Worm (Caenorhabditis elegans): ENCODE measurements around the gene F26G1.3.

Gene F26G1.3

ce11 chrII:4773891-4774432 lies 15.4 kb downstream of the F26G1.3 start, which contains the start of the genes F26G1.9 and F26G1.10:
Gene F26G1.9, minus strand, starts transcription at chrII:4773991.
Gene F26G1.10, plus strand, starts transcription at chrII:4774382.
- TF ChIP-seq B0310.2 (tag; optimal IDR thresholded peaks at IDR 0.05): no peak
- no peak for TF ChIP-seq F13C5.2 (tag; optimal IDR thresholded peaks at IDR 0.05)
- TF ChIP-seq aly-1 (tag; optimal IDR thresholded peaks at IDR 0.05): no peak
- no peak for TF ChIP-seq hmg-4 (GFP tag; optimal IDR thresholded peaks at IDR 0.05)
- no peak for TF ChIP-seq tbx-11 (GFP tag; IDR thresholded peaks at IDR 0.05)
- TF ChIP-seq flt-1 (GFP tag; IDR thresholded peaks at IDR 0.05): no peak
- TF ChIP-seq ama-1 (optimal IDR thresholded peaks at IDR 0.05): no peak
- TF ChIP-seq tbx-37 (GFP tag; conservative IDR thresholded peaks at IDR 0.05): no peak
- TF ChIP-seq hnd-1 (tag; optimal IDR thresholded peaks at IDR 0.05): no peak
- TF ChIP-seq pes-1 (GFP tag; IDR thresholded peaks at IDR 0.05): no peak
- no peak for TF ChIP-seq scrt-1 (GFP tag; IDR thresholded peaks at IDR 0.05)
- TF ChIP-seq ceh-13 (GFP tag; optimal IDR thresholded peaks at IDR 0.05): no peak
- no peak for TF ChIP-seq hmbx-1 (tag; optimal IDR thresholded peaks at IDR 0.05)
- no peak for TF ChIP-seq ceh-36 (tag; optimal IDR thresholded peaks at IDR 0.05)
- TF ChIP-seq tra-4 (tag; optimal IDR thresholded peaks at IDR 0.05): no peak
- TF ChIP-seq sea-1 (GFP tag; conservative IDR thresholded peaks at IDR 0.05): no peak
- TF ChIP-seq ets-7 (tag; optimal IDR thresholded peaks at IDR 0.05): no peak

DNA sequence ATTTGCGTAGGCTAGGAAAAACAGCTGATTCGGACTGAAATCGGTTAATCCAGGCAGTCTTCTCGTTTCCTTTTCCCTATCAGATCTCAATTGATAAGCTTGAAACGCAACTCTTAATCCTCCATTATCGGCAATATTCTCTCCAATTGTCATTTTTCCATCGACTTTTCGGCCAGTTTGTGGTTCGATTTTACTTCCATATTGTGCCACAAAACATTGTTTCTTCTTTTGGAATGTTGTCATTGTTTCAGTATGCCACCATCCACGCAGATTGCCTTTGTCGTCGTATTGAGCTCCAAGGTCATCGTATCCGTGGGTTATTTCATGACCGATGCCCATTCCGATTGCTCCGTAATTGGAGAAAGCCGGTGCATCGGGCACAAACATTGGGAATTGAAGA lies 17.2 kb downstream of the F26G1.3 start:
- TF ChIP-seq scrt-1 (GFP tag; IDR thresholded peaks at IDR 0.05): no peak
- TF ChIP-seq B0310.2 (tag; optimal IDR thresholded peaks at IDR 0.05): no peak
- TF ChIP-seq pes-1 (GFP tag; IDR thresholded peaks at IDR 0.05): no peak
- no peak for TF ChIP-seq F13C5.2 (tag; optimal IDR thresholded peaks at IDR 0.05)

DNA sequence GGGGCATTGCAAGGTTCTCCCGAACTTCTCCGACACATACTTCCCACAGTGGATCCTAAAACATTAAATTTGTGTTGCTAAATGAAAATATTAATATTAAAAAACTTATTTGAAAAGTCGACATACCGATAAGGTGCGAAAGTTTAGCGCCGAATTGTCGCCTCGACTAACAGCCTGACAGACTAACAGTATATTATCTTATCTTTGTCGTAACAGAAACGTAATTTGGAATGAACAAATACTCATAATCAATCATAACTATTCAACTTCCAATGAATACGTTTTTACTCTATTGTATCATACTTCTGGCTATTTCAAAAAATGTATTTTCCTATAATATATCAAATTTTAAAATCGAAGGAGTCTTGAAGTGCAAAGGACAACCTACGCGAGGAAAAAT lies 18.4 kb downstream of the F26G1.3 start, which contains the start of gene F26G1.11:
F26G1.11 (plus strand) TSS at position 205 of the 400 bp plus-strand sequence.
- TF ChIP-seq ceh-13 (GFP tag; optimal IDR thresholded peaks at IDR 0.05) (no peak), tra-4 (tag; optimal IDR thresholded peaks at IDR 0.05) (no peak), F13C5.2 (tag; optimal IDR thresholded peaks at IDR 0.05) (no peak), hmg-4 (GFP tag; optimal IDR thresholded peaks at IDR 0.05) (no peak), hnd-1 (tag; optimal IDR thresholded peaks at IDR 0.05) (no peak), flt-1 (GFP tag; IDR thresholded peaks at IDR 0.05) (no peak), tbx-37 (GFP tag; conservative IDR thresholded peaks at IDR 0.05) (no peak), tbx-11 (GFP tag; IDR thresholded peaks at IDR 0.05) (no peak), hmbx-1 (tag; optimal IDR thresholded peaks at IDR 0.05) (no peak), ets-7 (tag; optimal IDR thresholded peaks at IDR 0.05) (no peak), scrt-1 (GFP tag; IDR thresholded peaks at IDR 0.05) (no peak), aly-1 (tag; optimal IDR thresholded peaks at IDR 0.05) (no peak), ama-1 (optimal IDR thresholded peaks at IDR 0.05) (no peak), ceh-36 (tag; optimal IDR thresholded peaks at IDR 0.05) (no peak), sea-1 (GFP tag; conservative IDR thresholded peaks at IDR 0.05) (no peak), pes-1 (GFP tag; IDR thresholded peaks at IDR 0.05) (no peak), B0310.2 (tag; optimal IDR thresholded peaks at IDR 0.05) (no peak)

DNA sequence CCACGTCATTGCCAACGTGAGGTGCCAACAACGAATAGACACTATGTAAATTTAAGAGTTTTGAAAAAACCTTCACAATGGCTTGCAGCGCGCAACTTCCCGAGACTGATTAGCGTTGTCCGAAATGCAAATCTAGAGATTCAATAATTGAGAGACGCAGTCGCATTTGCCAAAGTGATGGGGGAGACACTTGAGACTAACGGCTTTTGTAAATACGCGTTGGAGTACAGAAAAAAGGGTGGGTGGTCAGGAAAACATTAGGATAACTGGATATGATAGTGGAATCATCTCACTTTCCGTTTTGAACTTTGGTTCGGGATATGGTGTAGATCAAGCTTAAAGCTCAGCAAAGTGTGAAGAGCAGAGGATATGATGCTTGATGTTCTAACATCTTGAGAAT lies 21.2 kb downstream of the F26G1.3 start:
- no peak for TF ChIP-seq B0310.2 (tag; optimal IDR thresholded peaks at IDR 0.05)
- TF ChIP-seq ceh-13 (GFP tag; optimal IDR thresholded peaks at IDR 0.05): no peak
- TF ChIP-seq ets-7 (tag; optimal IDR thresholded peaks at IDR 0.05): no peak
- no peak for TF ChIP-seq scrt-1 (GFP tag; IDR thresholded peaks at IDR 0.05)
- TF ChIP-seq pes-1 (GFP tag; IDR thresholded peaks at IDR 0.05): no peak
- no peak for TF ChIP-seq tra-4 (tag; optimal IDR thresholded peaks at IDR 0.05)
- TF ChIP-seq ceh-36 (tag; optimal IDR thresholded peaks at IDR 0.05): no peak
- TF ChIP-seq sea-1 (GFP tag; conservative IDR thresholded peaks at IDR 0.05): no peak
- no peak for TF ChIP-seq tbx-11 (GFP tag; IDR thresholded peaks at IDR 0.05)
- no peak for TF ChIP-seq tbx-37 (GFP tag; conservative IDR thresholded peaks at IDR 0.05)
- TF ChIP-seq hmbx-1 (tag; optimal IDR thresholded peaks at IDR 0.05): no peak
- TF ChIP-seq flt-1 (GFP tag; IDR thresholded peaks at IDR 0.05): no peak
- TF ChIP-seq ama-1 (optimal IDR thresholded peaks at IDR 0.05): no peak
- no peak for TF ChIP-seq aly-1 (tag; optimal IDR thresholded peaks at IDR 0.05)
- TF ChIP-seq hnd-1 (tag; optimal IDR thresholded peaks at IDR 0.05): no peak
- TF ChIP-seq F13C5.2 (tag; optimal IDR thresholded peaks at IDR 0.05): no peak
- no peak for TF ChIP-seq hmg-4 (GFP tag; optimal IDR thresholded peaks at IDR 0.05)

ce11 chrII:4784436-4784835 lies 25.9 kb downstream of the F26G1.3 start, which contains the start of gene nep-12:
Gene nep-12, minus strand, starts transcription at chrII:4784536.
- TF ChIP-seq B0310.2 (tag; optimal IDR thresholded peaks at IDR 0.05) (no peak), flt-1 (GFP tag; IDR thresholded peaks at IDR 0.05) (no peak), hmbx-1 (tag; optimal IDR thresholded peaks at IDR 0.05) (no peak), aly-1 (tag; optimal IDR thresholded peaks at IDR 0.05) (no peak), scrt-1 (GFP tag; IDR thresholded peaks at IDR 0.05) (no peak), tra-4 (tag; optimal IDR thresholded peaks at IDR 0.05) (no peak)

DNA sequence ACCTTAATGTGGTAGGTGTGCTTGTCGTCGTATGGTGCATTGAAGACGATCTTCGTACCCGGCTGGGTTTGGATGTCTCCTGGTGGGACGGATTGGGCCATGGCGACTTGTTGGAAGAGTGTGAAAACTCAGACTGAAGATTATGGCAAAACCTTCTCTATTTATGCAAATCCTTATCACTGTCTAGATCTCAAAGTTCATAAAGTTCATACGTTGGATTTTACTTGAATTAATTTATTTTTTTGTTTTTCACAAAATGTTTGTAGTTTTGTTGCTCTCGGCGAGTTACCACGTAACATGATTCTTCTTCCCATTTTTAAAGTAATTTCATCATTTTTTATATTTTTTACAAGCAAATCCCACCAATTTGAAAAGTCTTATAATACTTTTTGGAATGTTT lies 27.6 kb downstream of the F26G1.3 start, which contains the start of gene msp-3:
msp-3 (minus strand) TSS at position 101 of the 400 bp plus-strand sequence.
- TF ChIP-seq tra-4 (tag; optimal IDR thresholded peaks at IDR 0.05): no peak
- no peak for TF ChIP-seq tbx-37 (GFP tag; conservative IDR thresholded peaks at IDR 0.05)

DNA sequence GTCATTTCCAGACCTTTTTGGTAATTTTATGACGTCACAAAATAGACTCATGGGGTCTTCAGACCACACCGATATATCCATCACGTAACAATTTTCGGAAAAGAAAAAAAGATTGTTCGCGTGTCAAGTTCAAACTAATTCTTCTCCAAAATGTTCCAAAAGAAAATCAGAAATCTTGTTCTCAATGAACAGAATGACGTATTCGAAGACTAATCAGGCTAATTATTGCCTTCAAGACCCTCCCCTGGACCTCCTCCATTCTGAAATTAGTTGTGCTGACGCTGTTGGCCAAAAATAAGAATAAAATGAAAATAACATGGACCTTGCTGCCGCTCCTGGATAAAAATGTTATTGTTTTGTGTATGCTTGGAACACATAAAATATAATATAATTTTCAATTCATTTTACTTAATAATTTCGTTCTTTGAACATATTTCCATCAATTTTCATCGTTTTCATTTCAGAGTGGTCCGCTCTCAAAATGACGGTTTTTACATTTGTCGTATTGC lies 31.3 kb downstream of the F26G1.3 start, which contains the start of gene F26G1.15:
F26G1.15 (plus strand) TSS at position 459 of the 509 bp plus-strand sequence.
- no peak for TF ChIP-seq hmbx-1 (tag; optimal IDR thresholded peaks at IDR 0.05)
- no peak for TF ChIP-seq ama-1 (optimal IDR thresholded peaks at IDR 0.05)
- TF ChIP-seq hmg-4 (GFP tag; optimal IDR thresholded peaks at IDR 0.05): no peak
- TF ChIP-seq tbx-37 (GFP tag; conservative IDR thresholded peaks at IDR 0.05): no peak
- TF ChIP-seq aly-1 (tag; optimal IDR thresholded peaks at IDR 0.05): no peak
- no peak for TF ChIP-seq scrt-1 (GFP tag; IDR thresholded peaks at IDR 0.05)
- TF ChIP-seq flt-1 (GFP tag; IDR thresholded peaks at IDR 0.05): no peak
- no peak for TF ChIP-seq ceh-13 (GFP tag; optimal IDR thresholded peaks at IDR 0.05)
- TF ChIP-seq tra-4 (tag; optimal IDR thresholded peaks at IDR 0.05): no peak
